Worm (Caenorhabditis elegans) whole organism, midembryonic: ENCODE data around the gene srbc-6.

ENCODE experiments used
- flt-1 ChIP-seq: fragments of 200-800 bp; sonication (Bioruptor generic); IDR thresholded peaks from 2 replicates; pipeline ENCODE4 v1.3.6; 2022; ENCODE audit warnings: missing genetic modification characterization, missing compliant biosample characterization
- med-1 ChIP-seq: sonication (generic microtip); optimal IDR thresholded peaks from 2 replicates; lab custom pipeline; 2017; ENCODE audit warnings: missing genetic modification characterization, mild to moderate bottlenecking, missing compliant biosample characterization, antibody characterized with exemption, missing genetic modification reagents; ENCODE audit not compliant: insufficient read depth
- tab-1 ChIP-seq: fragments of 200-800 bp; sonication (Bioruptor generic); IDR thresholded peaks from 2 replicates; pipeline ENCODE4 v1.3.6; 2022; ENCODE audit warnings: missing genetic modification characterization, missing compliant biosample characterization
- ztf-23 ChIP-seq: fragments of 200-800 bp; sonication (Bioruptor generic); IDR thresholded peaks from 2 replicates; pipeline ENCODE4 v1.3.6; 2022; ENCODE audit warnings: missing genetic modification reagents, missing genetic modification characterization, missing compliant biosample characterization
- ztf-29 ChIP-seq: fragments of 200-800 bp; sonication (Bioruptor generic); IDR thresholded peaks from 2 replicates; pipeline ENCODE4 v1.3.6; 2022; ENCODE audit warnings: missing genetic modification reagents, missing genetic modification characterization, missing compliant biosample characterization

- no peak for TF ChIP-seq ztf-29 (GFP tag; lab: Robert Waterston, UW)
- no peak for TF ChIP-seq flt-1 (GFP tag; lab: Robert Waterston, UW)
- no peak for TF ChIP-seq ztf-23
- no peak for TF ChIP-seq med-1 (GFP tag; lab: Kevin White, UChicago)
- no peak for TF ChIP-seq tab-1 (GFP tag; lab: Robert Waterston, UW)
Measured at ce11 chrV:3168650-3169049, 1.3 kb upstream of the srbc-6 start, which contains the start of gene C36C5.15.
